Worm (Caenorhabditis elegans) whole organism, L1 larva: ENCODE data around the gene F53B3.3.

ENCODE experiments used
- C16A3.4 ChIP-seq: fragments of 150-350 bp; optimal IDR thresholded peaks from 2 replicates; lab custom pipeline; 2014; ENCODE audit warnings: missing biosample characterization, missing genetic modification characterization
- aly-2 ChIP-seq: fragments of 150-350 bp; optimal IDR thresholded peaks from 2 replicates; lab custom pipeline; 2014; ENCODE audit warnings: missing biosample characterization, missing genetic modification characterization
- blmp-1 ChIP-seq: fragments of 150-350 bp; optimal IDR thresholded peaks from 2 replicates; lab custom pipeline; 2014; ENCODE audit warnings: missing biosample characterization, missing genetic modification characterization
- ceh-63 ChIP-seq: fragments of 200-800 bp; sonication (Bioruptor generic); optimal IDR thresholded peaks from 2 replicates; lab custom pipeline; 2018; ENCODE audit warnings: mild to moderate bottlenecking, missing genetic modification characterization, missing compliant biosample characterization
- ceh-90 ChIP-seq: sonication (generic microtip); optimal IDR thresholded peaks from 2 replicates; lab custom pipeline; 2016; ENCODE audit warnings: missing genetic modification characterization, missing compliant biosample characterization
- dsc-1 ChIP-seq: sonication (generic microtip); optimal IDR thresholded peaks from 2 replicates; lab custom pipeline; 2016; ENCODE audit warnings: mild to moderate bottlenecking, missing genetic modification characterization, missing compliant biosample characterization
- efl-1 ChIP-seq, 4 experiments: fragments of 150-350 bp; optimal IDR thresholded peaks in 3 of 4; peaks in 1 of 4; 1 replicate in 1 of 4; 2 replicates in 3 of 4; lab custom pipeline; 2014; ENCODE audit warnings: missing biosample characterization in 2 of 4, missing genetic modification characterization in 2 of 4, missing genetic modification reagents in 2 of 4
- egl-13 ChIP-seq: sonication (generic microtip); optimal IDR thresholded peaks from 2 replicates; lab custom pipeline; 2016; ENCODE audit warnings: missing genotype, missing genetic modification reagents, missing genetic modification characterization, missing compliant biosample characterization
- elt-3 ChIP-seq, 6 experiments: fragments of 150-350 bp in 1 of 6; sonication (generic microtip); optimal IDR thresholded peaks; 2 replicates each; lab custom pipeline; 2017 to 2018; ENCODE audit warnings: missing biosample characterization in 6 of 6, missing genetic modification characterization in 6 of 6, inconsistent platforms in 1 of 6
- ets-5 ChIP-seq: fragments of 200-800 bp; sonication (Bioruptor generic); IDR thresholded peaks from 2 replicates; pipeline ENCODE4 v1.3.6; 2022; ENCODE audit warnings: missing genetic modification characterization, missing compliant biosample characterization
- fkh-4 ChIP-seq: sonication (generic microtip); optimal IDR thresholded peaks from 2 replicates; lab custom pipeline; 2016; ENCODE audit warnings: missing compliant biosample characterization, missing genetic modification characterization, borderline replicate concordance
- fos-1 ChIP-seq: fragments of 150-350 bp; optimal IDR thresholded peaks from 2 replicates; lab custom pipeline; 2014; ENCODE audit warnings: missing biosample characterization, missing genetic modification characterization
- grh-1 ChIP-seq: fragments of 200-800 bp; sonication (Bioruptor generic); IDR thresholded peaks from 2 replicates; pipeline ENCODE4 v1.3.6; 2022; ENCODE audit warnings: missing genetic modification reagents, missing genetic modification characterization, missing compliant biosample characterization
- hlh-17 ChIP-seq: fragments of 200-800 bp; sonication (Bioruptor generic); optimal IDR thresholded peaks from 2 replicates; lab custom pipeline; 2018; ENCODE audit warnings: missing genetic modification characterization, mild to moderate bottlenecking, missing compliant biosample characterization, moderate library complexity, borderline replicate concordance
- hlh-4 ChIP-seq: sonication (generic microtip); optimal IDR thresholded peaks from 2 replicates; lab custom pipeline; 2016; ENCODE audit warnings: mild to moderate bottlenecking, missing genetic modification characterization, missing compliant biosample characterization
- hpl-2 ChIP-seq: fragments of 150-350 bp; optimal IDR thresholded peaks from 2 replicates; lab custom pipeline; 2014; ENCODE audit warnings: missing biosample characterization, missing genetic modification reagents, missing genetic modification characterization
- isw-1 ChIP-seq: fragments of 200-800 bp; sonication (Bioruptor generic); IDR thresholded peaks from 2 replicates; pipeline ENCODE4 v1.3.6; 2022; ENCODE audit warnings: missing genetic modification characterization, missing compliant biosample characterization
- lin-14 ChIP-seq: fragments of 200-800 bp; sonication (Bioruptor generic); optimal IDR thresholded peaks from 2 replicates; lab custom pipeline; 2018; ENCODE audit warnings: mild to moderate bottlenecking, missing genetic modification characterization, moderate library complexity, missing compliant biosample characterization
- lin-35 ChIP-seq, 2 experiments: fragments of 150-350 bp; optimal IDR thresholded peaks; 2 replicates each; lab custom pipeline; 2014; ENCODE audit warnings: missing biosample characterization in 2 of 2, missing genetic modification characterization in 2 of 2, missing genetic modification reagents in 2 of 2
- lin-39 ChIP-seq: fragments of 150-350 bp; optimal IDR thresholded peaks from 2 replicates; lab custom pipeline; 2014; ENCODE audit warnings: missing biosample characterization, missing genetic modification reagents, missing genetic modification characterization
- lsy-2 ChIP-seq, 2 experiments: fragments of 150-350 bp; optimal IDR thresholded peaks; 2 replicates each; lab custom pipeline; 2014; ENCODE audit warnings: missing biosample characterization in 2 of 2, missing genetic modification characterization in 2 of 2
- mep-1 ChIP-seq: fragments of 150-350 bp; optimal IDR thresholded peaks from 2 replicates; lab custom pipeline; 2014; ENCODE audit warnings: missing biosample characterization, missing genetic modification characterization
- nhr-11 ChIP-seq: fragments of 150-350 bp; optimal IDR thresholded peaks from 2 replicates; lab custom pipeline; 2014; ENCODE audit warnings: missing biosample characterization, missing genetic modification characterization
- nhr-19 ChIP-seq: fragments of 200-800 bp; sonication (Bioruptor generic); conservative IDR thresholded peaks from 2 replicates; pipeline ENCODE4 v1.3.6; 2022; ENCODE audit warnings: missing genetic modification characterization, missing compliant biosample characterization
- nhr-20 ChIP-seq: sonication (generic microtip); optimal IDR thresholded peaks from 2 replicates; lab custom pipeline; 2016; ENCODE audit warnings: mild to moderate bottlenecking, missing genetic modification characterization, missing compliant biosample characterization
- nhr-28 ChIP-seq: fragments of 150-350 bp; optimal IDR thresholded peaks from 2 replicates; lab custom pipeline; 2014; ENCODE audit warnings: missing biosample characterization, missing genetic modification characterization
- nhr-47 ChIP-seq: sonication (generic microtip); optimal IDR thresholded peaks from 2 replicates; lab custom pipeline; 2016; ENCODE audit warnings: mild to moderate bottlenecking, missing genetic modification characterization, moderate library complexity, missing compliant biosample characterization
- nhr-71 ChIP-seq: sonication (generic microtip); optimal IDR thresholded peaks from 2 replicates; lab custom pipeline; 2016; ENCODE audit warnings: mild to moderate bottlenecking, missing genetic modification characterization, moderate library complexity, missing compliant biosample characterization
- nhr-76 ChIP-seq: sonication (generic microtip); optimal IDR thresholded peaks from 2 replicates; lab custom pipeline; 2017; ENCODE audit warnings: missing biosample characterization, missing genetic modification characterization
- nhr-77 ChIP-seq: fragments of 150-350 bp; optimal IDR thresholded peaks from 2 replicates; lab custom pipeline; 2014; ENCODE audit warnings: missing biosample characterization, missing genetic modification characterization
- nhr-84 ChIP-seq: sonication (generic microtip); optimal IDR thresholded peaks from 2 replicates; lab custom pipeline; 2017; ENCODE audit warnings: missing biosample characterization, missing genetic modification characterization
- nhr-85 ChIP-seq: sonication (generic microtip); peaks from one replicate; lab custom pipeline; 2016; ENCODE audit warnings: missing genetic modification characterization, inconsistent platforms, missing compliant biosample characterization
- nhr-90 ChIP-seq: sonication (generic microtip); optimal IDR thresholded peaks from 2 replicates; lab custom pipeline; 2016; ENCODE audit warnings: mild to moderate bottlenecking, missing genetic modification characterization, missing compliant biosample characterization; ENCODE audit not compliant: poor library complexity
- pag-3 ChIP-seq: sonication (generic microtip); optimal IDR thresholded peaks from 2 replicates; lab custom pipeline; 2017; ENCODE audit warnings: missing genetic modification characterization, mild to moderate bottlenecking, missing compliant biosample characterization, antibody characterized with exemption, borderline replicate concordance; ENCODE audit not compliant: insufficient read depth
- rnt-1 ChIP-seq: sonication (generic microtip); optimal IDR thresholded peaks from 2 replicates; lab custom pipeline; 2016; ENCODE audit warnings: mild to moderate bottlenecking, missing genetic modification characterization, moderate library complexity, missing compliant biosample characterization
- skn-1 ChIP-seq: fragments of 150-350 bp; optimal IDR thresholded peaks from 2 replicates; lab custom pipeline; 2014; ENCODE audit warnings: missing biosample characterization, missing genetic modification characterization
- snu-23 ChIP-seq: sonication (generic microtip); optimal IDR thresholded peaks from 2 replicates; lab custom pipeline; 2016; ENCODE audit warnings: missing genetic modification characterization, missing compliant biosample characterization
- sup-37 ChIP-seq: fragments of 200-800 bp; sonication (Bioruptor generic); optimal IDR thresholded peaks from 2 replicates; lab custom pipeline; 2018; ENCODE audit warnings: mild to moderate bottlenecking, missing genetic modification characterization, missing compliant biosample characterization
- swsn-7 ChIP-seq: sonication (generic microtip); optimal IDR thresholded peaks from 2 replicates; lab custom pipeline; 2016; ENCODE audit warnings: missing genetic modification characterization, missing compliant biosample characterization
- tlp-1 ChIP-seq: fragments of 150-350 bp; optimal IDR thresholded peaks from 2 replicates; lab custom pipeline; 2014; ENCODE audit warnings: missing biosample characterization, missing genetic modification characterization
- unc-130 ChIP-seq: fragments of 150-350 bp; optimal IDR thresholded peaks from 2 replicates; lab custom pipeline; 2017; ENCODE audit warnings: missing biosample characterization, missing genetic modification characterization, inconsistent platforms
- unc-62 ChIP-seq: fragments of 150-350 bp; optimal IDR thresholded peaks from 2 replicates; lab custom pipeline; 2014; ENCODE audit warnings: missing biosample characterization, missing genetic modification reagents, missing genetic modification characterization
- unc-98 ChIP-seq: fragments of 200-800 bp; sonication (Bioruptor generic); IDR thresholded peaks from 2 replicates; pipeline ENCODE4 v1.3.6; 2022; ENCODE audit warnings: missing genetic modification characterization, missing compliant biosample characterization
- vab-15 ChIP-seq: sonication (generic microtip); optimal IDR thresholded peaks from 2 replicates; lab custom pipeline; 2017; ENCODE audit warnings: missing genotype, mild to moderate bottlenecking, missing genetic modification characterization, missing compliant biosample characterization
- ztf-11 ChIP-seq, 2 experiments: sonication (generic microtip); optimal IDR thresholded peaks; 2 replicates each; lab custom pipeline; 2016 to 2017; ENCODE audit warnings: missing genetic modification characterization in 2 of 2, missing biosample characterization in 1 of 2, missing compliant biosample characterization in 1 of 2
- ztf-4 ChIP-seq: fragments of 150-350 bp; optimal IDR thresholded peaks from 2 replicates; lab custom pipeline; 2014; ENCODE audit warnings: missing biosample characterization, missing genetic modification characterization

The F53B3.3 gene

ce11 chrX:2862372-2862771 is 8.6 kb downstream of the F53B3.3 start, which contains the start of gene comt-1:
comt-1 (minus strand) TSS chrX:2862472.
- TF ChIP-seq lin-14 (GFP tag; lab: Kevin White, UChicago) (no peak), ets-5 (GFP tag; lab: Robert Waterston, UW) (no peak), nhr-85 (tag; lab: Kevin White, UChicago) (peak; percentile 28), nhr-71 (no peak)
- TF ChIP-seq, all 84 proteins: peak for 1

- no peak for TF ChIP-seq nhr-84 (tag; lab: Kevin White, UChicago)
- peak; percentile 35 for TF ChIP-seq C16A3.4 (tag; lab: Kevin White, UChicago)
- no peak for TF ChIP-seq tlp-1
- TF ChIP-seq nhr-20: peak; percentile 58
- peak; percentile 72 for TF ChIP-seq nhr-90 (tag; lab: Kevin White, UChicago)
- peak in 1 of 2 experiments; percentile 57 for TF ChIP-seq lin-35 (GFP tag; optimal IDR thresholded peaks at IDR 0.05; lab: Kevin White, UChicago)
- no peak for TF ChIP-seq nhr-77
- TF ChIP-seq elt-3 (tag; optimal IDR thresholded peaks at IDR 0.05; lab: Kevin White, UChicago): peak in 2 of 6 experiments; percentile 21 to 62
- TF ChIP-seq dsc-1 (tag; lab: Kevin White, UChicago): no peak
- TF ChIP-seq unc-62: no peak
- TF ChIP-seq nhr-71: peak; percentile 62
- TF ChIP-seq vab-15 (tag; lab: Kevin White, UChicago): no peak
- TF ChIP-seq efl-1 (optimal IDR thresholded peaks at IDR 0.05; lab: Kevin White, UChicago): no peak
- peak in 1 of 2 experiments; percentile 82 for TF ChIP-seq efl-1 (GFP tag; optimal IDR thresholded peaks at IDR 0.05 in 1 of 2; lab: Kevin White, UChicago)
- no peak for TF ChIP-seq hlh-4 (tag; lab: Kevin White, UChicago)
- peak; percentile 90 for TF ChIP-seq nhr-85 (tag; lab: Kevin White, UChicago)
- peak; percentile 2 for TF ChIP-seq nhr-47 (tag; lab: Kevin White, UChicago)
- peak; percentile 44 for TF ChIP-seq nhr-19 (GFP tag; lab: Robert Waterston, UW)
- no peak for TF ChIP-seq sup-37
- TF ChIP-seq nhr-76: no peak
- no peak for TF ChIP-seq hpl-2
- peak; percentile 24 for TF ChIP-seq mep-1
- TF ChIP-seq skn-1 (tag; lab: Kevin White, UChicago): peak; percentile 34
- no peak for TF ChIP-seq fos-1 (tag; lab: Kevin White, UChicago)
- no peak for TF ChIP-seq lin-39 (tag; lab: Kevin White, UChicago)
- peak; percentile 56 for TF ChIP-seq snu-23
- TF ChIP-seq hlh-17 (GFP tag; lab: Kevin White, UChicago): no peak
- TF ChIP-seq rnt-1: peak; percentile 2
- peak; percentile 44 for TF ChIP-seq unc-130 (tag; lab: Kevin White, UChicago)
- TF ChIP-seq isw-1 (GFP tag; lab: Robert Waterston, UW): no peak
- TF ChIP-seq lin-14 (GFP tag; lab: Kevin White, UChicago): peak; percentile 56
- peak in 1 of 2 experiments; percentile 9 for TF ChIP-seq lsy-2 (tag; optimal IDR thresholded peaks at IDR 0.05; lab: Kevin White, UChicago)
- TF ChIP-seq blmp-1 (tag; lab: Kevin White, UChicago): peak; percentile 66
Measured at ce11 chrX:2858380-2858779, 12.6 kb downstream of the F53B3.3 start.

- TF ChIP-seq swsn-7 (tag; lab: Kevin White, UChicago) (peak; percentile 7), ztf-4 (no peak), hlh-17 (GFP tag; lab: Kevin White, UChicago) (no peak), fkh-4 (peak; percentile 22), nhr-28 (tag; lab: Kevin White, UChicago) (no peak), nhr-19 (GFP tag; lab: Robert Waterston, UW) (no peak), ztf-11 (tag; optimal IDR thresholded peaks at IDR 0.05; lab: Kevin White, UChicago) (no peak), aly-2 (no peak), pag-3 (tag; lab: Kevin White, UChicago) (no peak), ceh-90 (tag; lab: Kevin White, UChicago) (peak; percentile 57), ceh-63 (GFP tag; lab: Kevin White, UChicago) (no peak), nhr-11 (tag; lab: Kevin White, UChicago) (no peak), rnt-1 (peak; percentile 78), hpl-2 (no peak), nhr-90 (tag; lab: Kevin White, UChicago) (peak; percentile 55), nhr-47 (tag; lab: Kevin White, UChicago) (peak; percentile 43), snu-23 (peak; percentile 46), egl-13 (tag; lab: Kevin White, UChicago) (no peak), lin-14 (GFP tag; lab: Kevin White, UChicago) (peak; percentile 67), C16A3.4 (tag; lab: Kevin White, UChicago) (no peak), nhr-77 (no peak), lin-39 (tag; lab: Kevin White, UChicago) (no peak), nhr-20 (peak; percentile 32), grh-1 (GFP tag; lab: Robert Waterston, UW) (no peak), unc-98 (GFP tag; lab: Robert Waterston, UW) (no peak)
Measured at ce11 chrX:2857070-2857825, 13.7 kb downstream of the F53B3.3 start, which contains the start of gene tra-4. tra-4 (minus strand) TSS chrX:2857603.
